Worm (Caenorhabditis elegans) whole organism, L1 larva: ENCODE data around the gene T23B7.3.

Experiments
- C04F5.9 ChIP-seq: sonication (generic microtip); optimal IDR thresholded peaks from 2 replicates; lab custom pipeline; 2016; ENCODE audit warnings: missing genetic modification characterization, missing compliant biosample characterization
- C34B4.2 ChIP-seq: sonication (generic microtip); optimal IDR thresholded peaks from 2 replicates; lab custom pipeline; 2017; ENCODE audit warnings: mild to moderate bottlenecking, missing genetic modification characterization, missing compliant biosample characterization
- Y116A8C.19 ChIP-seq: sonication (generic microtip); optimal IDR thresholded peaks from 2 replicates; lab custom pipeline; 2016; ENCODE audit warnings: missing compliant biosample characterization, missing genetic modification characterization, borderline replicate concordance
- aha-1 ChIP-seq: fragments of 150-350 bp; optimal IDR thresholded peaks from 2 replicates; lab custom pipeline; 2014; ENCODE audit warnings: missing biosample characterization, missing genetic modification characterization
- alr-1 ChIP-seq: fragments of 200-800 bp; sonication (Bioruptor generic); optimal IDR thresholded peaks from 2 replicates; lab custom pipeline; 2018; ENCODE audit warnings: borderline replicate concordance, mild to moderate bottlenecking, missing genetic modification characterization, missing compliant biosample characterization
- aly-2 ChIP-seq: fragments of 150-350 bp; optimal IDR thresholded peaks from 2 replicates; lab custom pipeline; 2014; ENCODE audit warnings: missing biosample characterization, missing genetic modification characterization
- ceh-8 ChIP-seq: fragments of 200-800 bp; sonication (Bioruptor generic); optimal IDR thresholded peaks from 2 replicates; lab custom pipeline; 2018; ENCODE audit warnings: mild to moderate bottlenecking, missing genetic modification characterization, moderate library complexity, missing compliant biosample characterization
- dpl-1 ChIP-seq, 3 experiments: fragments of 150-350 bp in 2 of 3; sonication (generic microtip) in 1 of 3; optimal IDR thresholded peaks; 2 replicates each; lab custom pipeline; 2014 to 2017; ENCODE audit warnings: missing biosample characterization in 3 of 3, missing genetic modification characterization in 3 of 3, missing genetic modification reagents in 3 of 3
- dsc-1 ChIP-seq: sonication (generic microtip); optimal IDR thresholded peaks from 2 replicates; lab custom pipeline; 2016; ENCODE audit warnings: mild to moderate bottlenecking, missing genetic modification characterization, missing compliant biosample characterization
- efl-1 ChIP-seq, 4 experiments: fragments of 150-350 bp; optimal IDR thresholded peaks in 3 of 4; peaks in 1 of 4; 1 replicate in 1 of 4; 2 replicates in 3 of 4; lab custom pipeline; 2014; ENCODE audit warnings: missing biosample characterization in 2 of 4, missing genetic modification characterization in 2 of 4, missing genetic modification reagents in 2 of 4
- efl-3 ChIP-seq: fragments of 200-800 bp; sonication (Bioruptor generic); optimal IDR thresholded peaks from 2 replicates; lab custom pipeline; 2018; ENCODE audit warnings: mild to moderate bottlenecking, missing genetic modification characterization, missing compliant biosample characterization
- egl-27 ChIP-seq, 2 experiments: fragments of 150-350 bp in 1 of 2; sonication (generic microtip); optimal IDR thresholded peaks; 3 replicates each; lab custom pipeline; 2017 to 2018; ENCODE audit warnings: missing biosample characterization in 2 of 2, missing genetic modification characterization in 2 of 2, missing genetic modification reagents in 2 of 2
- elt-2 ChIP-seq: sonication (generic microtip); optimal IDR thresholded peaks from 2 replicates; lab custom pipeline; 2016; ENCODE audit warnings: missing genetic modification characterization, mild to moderate bottlenecking, inconsistent platforms, missing compliant biosample characterization, missing genetic modification reagents
- elt-3 ChIP-seq, 6 experiments: fragments of 150-350 bp in 1 of 6; sonication (generic microtip); optimal IDR thresholded peaks; 2 replicates each; lab custom pipeline; 2017 to 2018; ENCODE audit warnings: missing biosample characterization in 6 of 6, missing genetic modification characterization in 6 of 6, inconsistent platforms in 1 of 6
- ets-5 ChIP-seq: fragments of 200-800 bp; sonication (Bioruptor generic); IDR thresholded peaks from 2 replicates; pipeline ENCODE4 v1.3.6; 2022; ENCODE audit warnings: missing genetic modification characterization, missing compliant biosample characterization
- fkh-10 ChIP-seq: sonication (generic microtip); optimal IDR thresholded peaks from 2 replicates; lab custom pipeline; 2017; ENCODE audit warnings: missing biosample characterization, missing genetic modification reagents, missing genetic modification characterization
- hpl-2 ChIP-seq: fragments of 150-350 bp; optimal IDR thresholded peaks from 2 replicates; lab custom pipeline; 2014; ENCODE audit warnings: missing biosample characterization, missing genetic modification reagents, missing genetic modification characterization
- isw-1 ChIP-seq: fragments of 200-800 bp; sonication (Bioruptor generic); IDR thresholded peaks from 2 replicates; pipeline ENCODE4 v1.3.6; 2022; ENCODE audit warnings: missing genetic modification characterization, missing compliant biosample characterization
- lin-13 ChIP-seq: fragments of 150-350 bp; optimal IDR thresholded peaks from 2 replicates; lab custom pipeline; 2014; ENCODE audit warnings: missing biosample characterization, missing genetic modification reagents, missing genetic modification characterization
- lin-14 ChIP-seq: fragments of 200-800 bp; sonication (Bioruptor generic); optimal IDR thresholded peaks from 2 replicates; lab custom pipeline; 2018; ENCODE audit warnings: mild to moderate bottlenecking, missing genetic modification characterization, moderate library complexity, missing compliant biosample characterization
- lir-3 ChIP-seq: sonication (generic microtip); optimal IDR thresholded peaks from 2 replicates; lab custom pipeline; 2016; ENCODE audit warnings: mild to moderate bottlenecking, missing genetic modification characterization, moderate library complexity, missing compliant biosample characterization; ENCODE audit not compliant: poor library complexity
- mab-9 ChIP-seq: fragments of 200-800 bp; sonication (Bioruptor generic); IDR thresholded peaks from 2 replicates; pipeline ENCODE4 v1.3.6; 2022; ENCODE audit warnings: missing genetic modification reagents, missing genetic modification characterization, missing compliant biosample characterization
- mef-2 ChIP-seq: fragments of 150-350 bp; optimal IDR thresholded peaks from 2 replicates; lab custom pipeline; 2014; ENCODE audit warnings: missing biosample characterization, missing genetic modification characterization
- mep-1 ChIP-seq: fragments of 150-350 bp; optimal IDR thresholded peaks from 2 replicates; lab custom pipeline; 2014; ENCODE audit warnings: missing biosample characterization, missing genetic modification characterization
- nhr-12 ChIP-seq: sonication (generic microtip); optimal IDR thresholded peaks from 2 replicates; lab custom pipeline; 2017; ENCODE audit warnings: missing biosample characterization, missing genetic modification characterization
- nhr-19 ChIP-seq: fragments of 200-800 bp; sonication (Bioruptor generic); conservative IDR thresholded peaks from 2 replicates; pipeline ENCODE4 v1.3.6; 2022; ENCODE audit warnings: missing genetic modification characterization, missing compliant biosample characterization
- nhr-76 ChIP-seq: sonication (generic microtip); optimal IDR thresholded peaks from 2 replicates; lab custom pipeline; 2017; ENCODE audit warnings: missing biosample characterization, missing genetic modification characterization
- nhr-77 ChIP-seq: fragments of 150-350 bp; optimal IDR thresholded peaks from 2 replicates; lab custom pipeline; 2014; ENCODE audit warnings: missing biosample characterization, missing genetic modification characterization
- nhr-84 ChIP-seq: sonication (generic microtip); optimal IDR thresholded peaks from 2 replicates; lab custom pipeline; 2017; ENCODE audit warnings: missing biosample characterization, missing genetic modification characterization
- nhr-85 ChIP-seq: sonication (generic microtip); peaks from one replicate; lab custom pipeline; 2016; ENCODE audit warnings: missing genetic modification characterization, inconsistent platforms, missing compliant biosample characterization
- nhr-90 ChIP-seq: sonication (generic microtip); optimal IDR thresholded peaks from 2 replicates; lab custom pipeline; 2016; ENCODE audit warnings: mild to moderate bottlenecking, missing genetic modification characterization, missing compliant biosample characterization; ENCODE audit not compliant: poor library complexity
- pag-3 ChIP-seq: sonication (generic microtip); optimal IDR thresholded peaks from 2 replicates; lab custom pipeline; 2017; ENCODE audit warnings: missing genetic modification characterization, mild to moderate bottlenecking, missing compliant biosample characterization, antibody characterized with exemption, borderline replicate concordance; ENCODE audit not compliant: insufficient read depth
- pax-3 ChIP-seq: fragments of 200-800 bp; sonication (Bioruptor generic); optimal IDR thresholded peaks from 2 replicates; lab custom pipeline; 2018; ENCODE audit warnings: mild to moderate bottlenecking, missing genetic modification characterization, moderate library complexity, missing compliant biosample characterization
- pqm-1 ChIP-seq: sonication (generic microtip); optimal IDR thresholded peaks from 3 replicates; lab custom pipeline; 2017; ENCODE audit warnings: missing biosample characterization, missing genetic modification characterization
- rnt-1 ChIP-seq: sonication (generic microtip); optimal IDR thresholded peaks from 2 replicates; lab custom pipeline; 2016; ENCODE audit warnings: mild to moderate bottlenecking, missing genetic modification characterization, moderate library complexity, missing compliant biosample characterization
- skn-1 ChIP-seq: fragments of 150-350 bp; optimal IDR thresholded peaks from 2 replicates; lab custom pipeline; 2014; ENCODE audit warnings: missing biosample characterization, missing genetic modification characterization
- sox-4 ChIP-seq: sonication (generic microtip); optimal IDR thresholded peaks from 2 replicates; lab custom pipeline; 2016; ENCODE audit warnings: missing genetic modification characterization, missing compliant biosample characterization
- tlp-1 ChIP-seq: fragments of 150-350 bp; optimal IDR thresholded peaks from 2 replicates; lab custom pipeline; 2014; ENCODE audit warnings: missing biosample characterization, missing genetic modification characterization
- unc-130 ChIP-seq: fragments of 150-350 bp; optimal IDR thresholded peaks from 2 replicates; lab custom pipeline; 2017; ENCODE audit warnings: missing biosample characterization, missing genetic modification characterization, inconsistent platforms
- unc-62 ChIP-seq: fragments of 150-350 bp; optimal IDR thresholded peaks from 2 replicates; lab custom pipeline; 2014; ENCODE audit warnings: missing biosample characterization, missing genetic modification reagents, missing genetic modification characterization
- unc-86 ChIP-seq: sonication (generic microtip); optimal IDR thresholded peaks from 2 replicates; lab custom pipeline; 2016; ENCODE audit warnings: missing genetic modification characterization, missing compliant biosample characterization
- vab-15 ChIP-seq: sonication (generic microtip); optimal IDR thresholded peaks from 2 replicates; lab custom pipeline; 2017; ENCODE audit warnings: missing genotype, mild to moderate bottlenecking, missing genetic modification characterization, missing compliant biosample characterization
- xbp-1 ChIP-seq: sonication (generic microtip); optimal IDR thresholded peaks from 2 replicates; lab custom pipeline; 2016; ENCODE audit warnings: missing genetic modification characterization, missing compliant biosample characterization
- zag-1 ChIP-seq: fragments of 150-350 bp; optimal IDR thresholded peaks from 2 replicates; lab custom pipeline; 2014; ENCODE audit warnings: missing biosample characterization, missing genetic modification characterization
- zip-4 ChIP-seq: fragments of 200-800 bp; sonication (Bioruptor generic); optimal IDR thresholded peaks from 2 replicates; lab custom pipeline; 2018; ENCODE audit warnings: mild to moderate bottlenecking, missing genetic modification characterization, moderate library complexity, missing compliant biosample characterization
- ztf-11 ChIP-seq, 2 experiments: sonication (generic microtip); optimal IDR thresholded peaks; 2 replicates each; lab custom pipeline; 2016 to 2017; ENCODE audit warnings: missing genetic modification characterization in 2 of 2, missing biosample characterization in 1 of 2, missing compliant biosample characterization in 1 of 2

The T23B7.3 gene

DNA sequence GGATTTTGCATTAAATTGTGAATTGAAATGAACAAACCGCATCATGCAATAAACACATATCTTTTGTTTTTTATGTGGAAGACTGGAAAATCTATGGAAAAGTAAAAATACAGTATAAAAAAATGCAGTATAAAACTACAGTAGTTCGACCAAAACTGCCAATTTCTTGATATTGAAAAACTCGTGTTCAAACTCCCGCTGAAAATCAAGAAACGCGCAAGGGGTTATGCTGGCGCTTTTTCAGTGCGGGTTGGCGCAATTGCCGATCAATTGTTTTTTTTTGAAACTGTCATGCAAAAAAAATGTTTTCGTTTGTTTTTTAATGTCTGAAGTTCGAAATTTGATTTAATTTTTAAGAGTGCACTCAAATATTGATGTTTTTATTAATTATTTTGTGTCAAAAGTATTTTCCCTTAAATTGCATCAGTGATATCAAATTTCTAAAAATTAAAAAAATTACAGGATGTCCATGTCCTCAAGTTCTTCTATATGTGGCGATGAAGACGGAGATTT is 1.7 kb downstream of the T23B7.3 start, which contains the start of gene dnj-9 (continued):
- TF ChIP-seq hpl-2, result peak; percentile 29
- TF ChIP-seq unc-62 (GFP tag; lab: Kevin White, UChicago), result no peak
- TF ChIP-seq elt-2 (tag; lab: Kevin White, UChicago), result peak; percentile 98
- TF ChIP-seq nhr-76 (tag; lab: Kevin White, UChicago), result no peak
- TF ChIP-seq vab-15 (tag; lab: Kevin White, UChicago), result peak; percentile 45
- no peak for TF ChIP-seq alr-1 (tag; lab: Kevin White, UChicago)
- peak; percentile 93 for TF ChIP-seq lin-13 (GFP tag; lab: Kevin White, UChicago)
- TF ChIP-seq tlp-1 (tag; lab: Kevin White, UChicago), result no peak
- TF ChIP-seq pax-3, result peak; percentile 86
- peak in 1 of 2 experiments; percentile 90 for TF ChIP-seq ztf-11 (tag; optimal IDR thresholded peaks at IDR 0.05; lab: Kevin White, UChicago)
- TF ChIP-seq efl-3, result peak; percentile 51
- peak; percentile 24 for TF ChIP-seq nhr-12 (tag; lab: Kevin White, UChicago)
- TF ChIP-seq mep-1 (tag; lab: Kevin White, UChicago), result peak; percentile 99
- peak; percentile 88 for TF ChIP-seq aly-2 (tag; lab: Kevin White, UChicago)
- peak; percentile 93 for TF ChIP-seq sox-4
- TF ChIP-seq dsc-1 (tag; lab: Kevin White, UChicago), result peak; percentile 97
- TF ChIP-seq pag-3 (tag; lab: Kevin White, UChicago), result peak; percentile 32
- TF ChIP-seq elt-3 (tag; optimal IDR thresholded peaks at IDR 0.05; lab: Kevin White, UChicago), result peak in 3 of 6 experiments; percentile 50 to 90 (median 90)
- peak; percentile 91 for TF ChIP-seq isw-1
- peak; percentile 97 for TF ChIP-seq nhr-90 (tag; lab: Kevin White, UChicago)
- peak; percentile 99 for TF ChIP-seq dpl-1 (GFP tag; optimal IDR thresholded peaks at IDR 0.05; lab: Kevin White, UChicago)
- TF ChIP-seq pqm-1 (tag; lab: Kevin White, UChicago), result no peak
- peak; percentile 93 for TF ChIP-seq ceh-8 (GFP tag; lab: Kevin White, UChicago)
- TF ChIP-seq skn-1 (tag; lab: Kevin White, UChicago), result peak; percentile 88
- peak; percentile 96 for TF ChIP-seq nhr-19 (GFP tag; lab: Robert Waterston, UW)
- TF ChIP-seq zip-4 (GFP tag; lab: Kevin White, UChicago), result peak; percentile 89
- TF ChIP-seq nhr-84 (tag; lab: Kevin White, UChicago), result no peak
- TF ChIP-seq fkh-10 (GFP tag; lab: Kevin White, UChicago), result peak; percentile 86
- peak; percentile 93 for TF ChIP-seq C04F5.9 (tag; lab: Kevin White, UChicago)
- TF ChIP-seq efl-1 (optimal IDR thresholded peaks at IDR 0.05; lab: Kevin White, UChicago), result peak; percentile 91 to 99
- TF ChIP-seq efl-1 (GFP tag; optimal IDR thresholded peaks at IDR 0.05 in 1 of 2; lab: Kevin White, UChicago), result peak; percentile 99 to 100
- TF ChIP-seq mef-2 (tag; lab: Kevin White, UChicago), result peak; percentile 44
- TF ChIP-seq aha-1 (tag; lab: Kevin White, UChicago), result peak; percentile 90
- TF ChIP-seq C34B4.2 (tag; lab: Kevin White, UChicago), result peak; percentile 39
- TF ChIP-seq xbp-1, result peak; percentile 96
- peak; percentile 85 for TF ChIP-seq mab-9
- peak; percentile 88 for TF ChIP-seq nhr-77 (tag; lab: Kevin White, UChicago)
- no peak for TF ChIP-seq ets-5
- TF ChIP-seq nhr-85, result peak; percentile 97
- TF ChIP-seq rnt-1, result peak; percentile 98
- TF ChIP-seq Y116A8C.19 (tag; lab: Kevin White, UChicago), result no peak
- peak; percentile 97 for TF ChIP-seq unc-130 (tag; lab: Kevin White, UChicago)
- peak; percentile 94 for TF ChIP-seq unc-86 (tag; lab: Kevin White, UChicago)
- TF ChIP-seq lir-3 (tag; lab: Kevin White, UChicago), result peak; percentile 83
- no peak for TF ChIP-seq egl-27 (tag; optimal IDR thresholded peaks at IDR 0.05; lab: Kevin White, UChicago)
- TF ChIP-seq lin-14 (GFP tag; lab: Kevin White, UChicago), result peak; percentile 96
- no peak for TF ChIP-seq zag-1 (tag; lab: Kevin White, UChicago)
